Worm (Caenorhabditis elegans) whole organism, young adult: ENCODE results near the gene Y102A11A.1.

ENCODE experiments used
- F10E7.11 ChIP-seq: sonication (generic microtip); optimal IDR thresholded peaks from 2 replicates; lab custom pipeline; 2017; ENCODE audit warnings: mild to moderate bottlenecking, missing genetic modification characterization, moderate library complexity, missing compliant biosample characterization
- Y56A3A.18 ChIP-seq: fragments of 200-800 bp; sonication (Bioruptor generic); IDR thresholded peaks from 2 replicates; pipeline ENCODE4 v1.3.6; 2022; ENCODE audit warnings: missing genetic modification reagents, missing genetic modification characterization, missing compliant biosample characterization
- ama-1 ChIP-seq, 3 experiments: fragments of 150-350 bp in 1 of 3; sonication (generic microtip) in 2 of 3; optimal IDR thresholded peaks; 2 replicates each; lab custom pipeline; 2014 to 2018; ENCODE audit warnings: missing biosample characterization in 2 of 3, missing genetic modification characterization in 2 of 3, missing genetic modification reagents in 2 of 3
- cebp-1 ChIP-seq, 2 experiments: fragments of 200-800 bp in 1 of 2; sonication (Bioruptor generic) in 1 of 2; sonication (generic microtip) in 1 of 2; IDR thresholded peaks in 1 of 2; optimal IDR thresholded peaks in 1 of 2; 2 replicates each; pipeline versions ENCODE4 v1.3.6 to Lab custom; 2017 to 2022; ENCODE audit warnings: missing compliant biosample characterization in 2 of 2, missing genetic modification characterization in 2 of 2, mild to moderate bottlenecking in 1 of 2, missing genetic modification reagents in 1 of 2, moderate library complexity in 1 of 2
- dpl-1 ChIP-seq: fragments of 150-350 bp; optimal IDR thresholded peaks from 2 replicates; lab custom pipeline; 2014; ENCODE audit warnings: missing biosample characterization, missing genetic modification reagents, missing genetic modification characterization
- ekl-4 ChIP-seq: fragments of 200-800 bp; sonication (Bioruptor generic); IDR thresholded peaks from 2 replicates; pipeline ENCODE4 v1.3.6; 2022; ENCODE audit warnings: missing genetic modification reagents, missing genetic modification characterization, missing compliant biosample characterization
- hmg-20 ChIP-seq: fragments of 200-800 bp; sonication (Bioruptor generic); IDR thresholded peaks from 2 replicates; pipeline ENCODE4 v1.3.6; 2022; ENCODE audit warnings: missing genetic modification reagents, missing genetic modification characterization, missing compliant biosample characterization
- let-607 ChIP-seq, 2 experiments: fragments of 200-800 bp in 1 of 2; sonication (Bioruptor generic) in 1 of 2; sonication (generic microtip) in 1 of 2; optimal IDR thresholded peaks; 2 replicates each; lab custom pipeline; 2016 to 2018; ENCODE audit warnings: mild to moderate bottlenecking in 2 of 2, missing compliant biosample characterization in 2 of 2, missing genetic modification characterization in 2 of 2, moderate library complexity in 2 of 2, missing genotype in 1 of 2
- pha-4 ChIP-seq: fragments of 150-350 bp; sonication (generic microtip); optimal IDR thresholded peaks from 2 replicates; lab custom pipeline; 2014; ENCODE audit warnings: missing biosample characterization, missing genetic modification reagents, missing genetic modification characterization
- unc-62 ChIP-seq: fragments of 150-350 bp; optimal IDR thresholded peaks from 2 replicates; lab custom pipeline; 2014; ENCODE audit warnings: missing biosample characterization, missing genetic modification reagents, missing genetic modification characterization
- xnd-1 ChIP-seq: sonication (generic microtip); optimal IDR thresholded peaks from 2 replicates; lab custom pipeline; 2016; ENCODE audit warnings: missing genotype, missing genetic modification reagents, missing genetic modification characterization, missing compliant biosample characterization

DNA sequence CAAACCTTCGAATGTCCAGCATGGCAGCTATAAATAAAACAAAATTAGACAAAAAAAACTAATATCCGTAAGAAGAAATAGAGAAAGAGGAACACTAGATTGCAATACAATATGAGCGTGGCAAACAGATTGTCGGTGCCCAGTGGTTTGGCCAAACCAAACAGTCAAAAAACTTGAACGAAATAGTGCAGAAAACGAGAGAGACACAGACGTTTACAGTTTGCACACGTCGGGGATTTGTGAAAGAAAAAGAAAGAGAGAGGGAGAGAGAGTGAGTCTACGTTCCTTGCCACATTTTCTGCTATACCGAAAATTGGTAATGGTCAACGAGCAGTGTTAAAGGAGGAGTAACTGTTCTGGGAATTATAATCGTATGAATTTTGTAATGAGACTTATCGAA, 16.5 kb upstream of the Y102A11A.1 start, which contains the start of gene ergi-1:
- no peak for TF ChIP-seq let-607 (tag; optimal IDR thresholded peaks at IDR 0.05; lab: Kevin White, UChicago)
- TF ChIP-seq unc-62 = no peak
- no peak for TF ChIP-seq ama-1 (optimal IDR thresholded peaks at IDR 0.05; lab: Kevin White, UChicago)
- TF ChIP-seq ama-1 (GFP tag; optimal IDR thresholded peaks at IDR 0.05; lab: Kevin White, UChicago) = no peak
- TF ChIP-seq dpl-1 = no peak
- TF ChIP-seq hmg-20 = no peak
- no peak for TF ChIP-seq cebp-1 (GFP tag; IDR thresholded peaks at IDR 0.05; lab: Robert Waterston, UW)
- no peak for TF ChIP-seq cebp-1 (tag; optimal IDR thresholded peaks at IDR 0.05; lab: Kevin White, UChicago)
- no peak for TF ChIP-seq xnd-1
- TF ChIP-seq ekl-4 (GFP tag; lab: Robert Waterston, UW) = no peak
- TF ChIP-seq pha-4 (tag; lab: Kevin White, UChicago) = no peak
- TF ChIP-seq F10E7.11 (tag; lab: Kevin White, UChicago) = no peak
- no peak for TF ChIP-seq Y56A3A.18
